Worm (Caenorhabditis elegans) whole organism, L4/young adult: ENCODE results near the gene aff-1.

Experiments
- W03F9.2 ChIP-seq: fragments of 150-350 bp; optimal IDR thresholded peaks from 2 replicates; lab custom pipeline; 2014; ENCODE audit warnings: missing biosample characterization, missing genetic modification characterization
- dao-5 ChIP-seq: sonication (generic microtip); optimal IDR thresholded peaks from 2 replicates; lab custom pipeline; 2016; ENCODE audit warnings: missing genotype, missing genetic modification characterization, moderate library complexity, missing compliant biosample characterization
- him-1 ChIP-seq: sonication (generic microtip); optimal IDR thresholded peaks from 2 replicates; lab custom pipeline; 2016; ENCODE audit warnings: missing genotype, missing genetic modification reagents, missing genetic modification characterization, missing compliant biosample characterization

Gene aff-1

ce11 chrII:6888661-6889579 lies 25.4 kb upstream of the aff-1 start:
- TF ChIP-seq W03F9.2 (tag; lab: Kevin White, UChicago) (no peak), him-1 (no peak), dao-5 (tag; lab: Kevin White, UChicago) (no peak)

- TF ChIP-seq him-1 (peak; percentile 11), W03F9.2 (tag; lab: Kevin White, UChicago) (peak; percentile 37), dao-5 (tag; lab: Kevin White, UChicago) (no peak)
These were observed 24.7 kb upstream of the aff-1 start for ce11 chrII:6888211-6888610.

ce11 chrII:6887319-6888005 lies 23.9 kb upstream of the aff-1 start, which contains the start of gene pmp-2:
Gene pmp-2 (minus strand): TSS chrII:6887805.
- TF ChIP-seq W03F9.2 (tag; lab: Kevin White, UChicago) = no peak
- TF ChIP-seq him-1 = no peak
- TF ChIP-seq dao-5 (tag; lab: Kevin White, UChicago) = no peak

ce11 chrII:6884568-6884967 lies 21.0 kb upstream of the aff-1 start:
- TF ChIP-seq him-1 (no peak), W03F9.2 (tag; lab: Kevin White, UChicago) (no peak), dao-5 (tag; lab: Kevin White, UChicago) (no peak)

- no peak for TF ChIP-seq him-1
- no peak for TF ChIP-seq dao-5 (tag; lab: Kevin White, UChicago)
- TF ChIP-seq W03F9.2 (tag; lab: Kevin White, UChicago) = no peak
These were observed 20.2 kb upstream of the aff-1 start, which contains the start of gene pmp-1 for ce11 chrII:6883716-6884115. Gene pmp-1 (minus strand): TSS chrII:6883754.

ce11 chrII:6882335-6882734 lies 18.8 kb upstream of the aff-1 start:
- no peak for TF ChIP-seq him-1
- no peak for TF ChIP-seq dao-5 (tag; lab: Kevin White, UChicago)
- no peak for TF ChIP-seq W03F9.2 (tag; lab: Kevin White, UChicago)

- TF ChIP-seq him-1 = no peak
- no peak for TF ChIP-seq W03F9.2 (tag; lab: Kevin White, UChicago)
- TF ChIP-seq dao-5 (tag; lab: Kevin White, UChicago) = no peak
These were observed 16.5 kb upstream of the aff-1 start, which contains the start of gene C44B7.7 for ce11 chrII:6880067-6880466. Gene C44B7.7 (minus strand): TSS chrII:6880167.

- no peak for TF ChIP-seq dao-5 (tag; lab: Kevin White, UChicago)
- TF ChIP-seq W03F9.2 (tag; lab: Kevin White, UChicago) = no peak
- no peak for TF ChIP-seq him-1
These were observed 14.3 kb upstream of the aff-1 start for ce11 chrII:6877881-6878280.

- no peak for TF ChIP-seq him-1
- TF ChIP-seq dao-5 (tag; lab: Kevin White, UChicago) = no peak
- no peak for TF ChIP-seq W03F9.2 (tag; lab: Kevin White, UChicago)
These were observed 13.4 kb upstream of the aff-1 start, which contains the start of gene slc-36.5 for ce11 chrII:6876957-6877356. Gene slc-36.5 (minus strand): TSS chrII:6877057.

ce11 chrII:6872493-6872892 lies 8.9 kb upstream of the aff-1 start, which contains the start of gene C44B7.5:
Gene C44B7.5 (minus strand): TSS chrII:6872593.
- TF ChIP-seq W03F9.2 (tag; lab: Kevin White, UChicago) (no peak), dao-5 (tag; lab: Kevin White, UChicago) (no peak), him-1 (no peak)

- TF ChIP-seq dao-5 (tag; lab: Kevin White, UChicago) (no peak), W03F9.2 (tag; lab: Kevin White, UChicago) (no peak), him-1 (no peak)
These were observed 7.3 kb upstream of the aff-1 start, which contains the start of gene clhm-1 for ce11 chrII:6870803-6871202. Gene clhm-1 (minus strand): TSS chrII:6871009.

- no peak for TF ChIP-seq W03F9.2 (tag; lab: Kevin White, UChicago)
- TF ChIP-seq him-1 = no peak
- no peak for TF ChIP-seq dao-5 (tag; lab: Kevin White, UChicago)
These were observed 3.5 kb downstream of the aff-1 start for ce11 chrII:6860043-6860442.

ce11 chrII:6858835-6859234 lies 4.7 kb downstream of the aff-1 start:
- TF ChIP-seq him-1 (no peak), dao-5 (tag; lab: Kevin White, UChicago) (no peak), W03F9.2 (tag; lab: Kevin White, UChicago) (no peak)

ce11 chrII:6858201-6858600 lies 5.4 kb downstream of the aff-1 start, which contains the start of gene dnj-5:
Gene dnj-5 (minus strand): TSS chrII:6858301.
- no peak for TF ChIP-seq him-1
- TF ChIP-seq dao-5 (tag; lab: Kevin White, UChicago) = no peak
- no peak for TF ChIP-seq W03F9.2 (tag; lab: Kevin White, UChicago)
